Worm (Caenorhabditis elegans): ENCODE data around the gene dpyd-1.

Gene dpyd-1

DNA sequence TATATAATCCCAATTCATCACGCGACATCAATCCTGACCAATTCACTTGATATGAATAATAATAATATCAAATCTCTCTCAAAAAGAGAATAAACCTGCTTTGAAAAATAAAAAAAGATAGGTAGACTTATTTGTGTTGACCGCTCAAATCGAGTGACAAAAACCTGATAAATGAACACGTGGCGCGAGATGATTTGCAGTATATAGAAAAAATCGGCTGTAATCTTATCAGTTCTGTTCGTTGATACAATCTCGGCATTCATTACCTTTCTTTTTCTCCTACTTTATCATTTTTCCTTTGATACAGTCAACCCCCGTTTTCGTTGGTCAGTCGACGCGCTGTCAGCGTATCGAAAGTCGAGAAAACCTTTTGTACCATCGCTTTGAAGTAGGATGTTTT, 362 bp upstream of the dpyd-1 start (continued):
- TF ChIP-seq F39B2.1 (GFP tag; IDR thresholded peaks at IDR 0.05) (no peak), snpc-1.1 (tag; optimal IDR thresholded peaks at IDR 0.05; ENCODE audit: insufficient read depth) (no peak), ceh-91 (GFP tag; IDR thresholded peaks at IDR 0.05) (no peak), lin-54 (GFP tag; optimal IDR thresholded peaks at IDR 0.05) (no peak), F49E8.2 (tag; optimal IDR thresholded peaks at IDR 0.05; ENCODE audit: insufficient read depth) (no peak), ztf-18 (tag; optimal IDR thresholded peaks at IDR 0.05) (no peak), nhr-80 (tag; optimal IDR thresholded peaks at IDR 0.05) (peak; percentile 76), ztf-26 (tag; optimal IDR thresholded peaks at IDR 0.05) (peak; percentile 40), lin-35 (GFP tag; optimal IDR thresholded peaks at IDR 0.05) (no peak), lin-40 (tag; optimal IDR thresholded peaks at IDR 0.05) (peak; percentile 52), ZK185.1 (tag; optimal IDR thresholded peaks at IDR 0.05; ENCODE audit: poor library complexity, severe bottlenecking) (no peak), attf-3 (GFP tag; conservative IDR thresholded peaks at IDR 0.05) (no peak), sea-2 (GFP tag; IDR thresholded peaks at IDR 0.05) (no peak), mes-4 (tag; optimal IDR thresholded peaks at IDR 0.05) (no peak), B0035.1 (tag; optimal IDR thresholded peaks at IDR 0.05) (no peak), ceh-58 (GFP tag; IDR thresholded peaks at IDR 0.05) (no peak), snpc-1.3 (tag; optimal IDR thresholded peaks at IDR 0.05; ENCODE audit: insufficient read depth) (no peak), rpc-1 (optimal IDR thresholded peaks at IDR 0.05) (no peak), rpc-1 (tag; optimal IDR thresholded peaks at IDR 0.05) (no peak), ceh-27 (GFP tag; optimal IDR thresholded peaks at IDR 0.05) (no peak), pbrm-1 (GFP tag; IDR thresholded peaks at IDR 0.05) (no peak), tbp1 (GFP tag; optimal IDR thresholded peaks at IDR 0.05) (peak; percentile 9), Y95B8A.8 (GFP tag; IDR thresholded peaks at IDR 0.05) (no peak), fkh-3 (tag; optimal IDR thresholded peaks at IDR 0.05) (no peak), tbx-9 (tag; optimal IDR thresholded peaks at IDR 0.05; ENCODE audit: borderline replicate concordance) (no peak), hrde-1 (tag; optimal IDR thresholded peaks at IDR 0.05; ENCODE audit: borderline replicate concordance) (no peak), C06A6.2 (GFP tag; conservative IDR thresholded peaks at IDR 0.05) (no peak), F57C9.4 (tag; optimal IDR thresholded peaks at IDR 0.05) (no peak), snpc-3.4 (tag; optimal IDR thresholded peaks at IDR 0.05) (no peak)

DNA sequence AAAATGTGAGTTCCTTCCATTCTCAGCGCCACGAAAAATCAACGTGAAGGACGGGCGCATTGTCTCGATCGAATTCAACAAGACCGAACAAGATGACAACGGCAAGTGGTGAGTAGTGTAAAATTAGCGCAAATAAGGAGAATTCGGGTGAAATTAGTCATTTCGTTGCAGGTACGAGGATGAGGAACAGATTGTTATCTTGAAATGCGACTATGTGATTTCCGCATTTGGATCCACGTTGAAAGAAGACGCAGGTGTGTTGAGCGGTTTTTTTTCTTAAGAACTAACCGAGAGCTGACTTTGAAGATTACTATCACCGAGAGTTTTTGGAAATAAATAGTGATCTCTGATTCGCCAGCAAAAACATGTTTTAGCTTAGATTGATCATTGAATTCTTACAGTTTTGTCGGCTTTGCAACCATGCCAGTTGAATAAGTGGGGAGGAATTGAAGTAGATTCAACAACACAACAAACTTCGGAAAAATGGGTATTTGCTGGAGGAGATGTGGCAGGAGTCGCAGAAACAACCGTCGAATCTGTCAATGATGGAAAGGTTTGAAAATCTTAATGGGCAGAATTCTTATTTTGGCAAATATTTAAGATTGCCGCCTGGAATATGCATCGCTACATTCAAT, 2.6 kb downstream of the dpyd-1 start:
- TF ChIP-seq C06A6.2 (GFP tag; conservative IDR thresholded peaks at IDR 0.05), result no peak
- no peak for TF ChIP-seq T26A5.8 (tag; optimal IDR thresholded peaks at IDR 0.05)
- no peak for TF ChIP-seq rcor-1 (GFP tag; IDR thresholded peaks at IDR 0.05)
- no peak for TF ChIP-seq unc-62 (GFP tag; optimal IDR thresholded peaks at IDR 0.05)
- no peak for TF ChIP-seq snpc-4 (GFP tag; optimal IDR thresholded peaks at IDR 0.05)
- TF ChIP-seq snpc-4 (tag; optimal IDR thresholded peaks at IDR 0.05), result no peak
- TF ChIP-seq Y79H2A.3 (GFP tag; conservative IDR thresholded peaks at IDR 0.05), result no peak
- no peak for TF ChIP-seq aptf-3 (GFP tag; IDR thresholded peaks at IDR 0.05)
- TF ChIP-seq lin-40 (tag; optimal IDR thresholded peaks at IDR 0.05), result no peak
- TF ChIP-seq F37B4.10 (GFP tag; IDR thresholded peaks at IDR 0.05), result no peak
- no peak for TF ChIP-seq nhr-120 (GFP tag; IDR thresholded peaks at IDR 0.05)
- TF ChIP-seq F23B12.7 (tag; optimal IDR thresholded peaks at IDR 0.05; ENCODE audit: insufficient read depth), result no peak
- no peak for TF ChIP-seq nfya-1 (tag; optimal IDR thresholded peaks at IDR 0.05; ENCODE audit: borderline replicate concordance, insufficient read depth)
- TF ChIP-seq unc-130 (GFP tag; optimal IDR thresholded peaks at IDR 0.05), result no peak
- no peak for TF ChIP-seq madf-3 (GFP tag; IDR thresholded peaks at IDR 0.05)
- TF ChIP-seq ztf-18 (tag; optimal IDR thresholded peaks at IDR 0.05), result no peak

Data from whole organism, young adult.